Fruit fly (Drosophila melanogaster): ENCODE data around the gene CG46026.

DNA sequence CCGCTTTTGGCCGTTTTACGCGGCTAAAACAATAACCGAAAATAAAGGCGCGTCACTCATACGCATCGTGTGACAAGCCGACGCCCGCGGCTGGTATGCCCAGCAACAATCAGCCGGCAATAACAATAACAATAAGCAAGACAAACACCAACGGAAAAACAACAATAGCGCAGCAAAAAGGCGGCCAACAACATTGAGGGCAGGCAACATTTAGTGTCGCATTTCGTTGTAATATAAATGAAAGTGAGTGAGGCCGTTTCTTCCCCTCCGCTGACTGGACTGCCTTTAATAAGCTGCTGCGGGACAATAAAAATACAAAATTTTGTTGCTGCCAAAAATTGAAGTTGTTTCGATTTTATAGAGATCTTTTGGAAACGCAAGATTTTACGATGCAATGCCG lies 9.5 kb upstream of the CG46026 start:
- no peak for TF ChIP-seq lola (GFP tag; optimal IDR thresholded peaks at IDR 0.05)
- no peak for TF ChIP-seq psq (GFP tag; optimal IDR thresholded peaks at IDR 0.05)

All from whole organism, wandering third instar larva.